Worm (Caenorhabditis elegans): Measurements from ENCODE around the gene F31E3.6.

DNA sequence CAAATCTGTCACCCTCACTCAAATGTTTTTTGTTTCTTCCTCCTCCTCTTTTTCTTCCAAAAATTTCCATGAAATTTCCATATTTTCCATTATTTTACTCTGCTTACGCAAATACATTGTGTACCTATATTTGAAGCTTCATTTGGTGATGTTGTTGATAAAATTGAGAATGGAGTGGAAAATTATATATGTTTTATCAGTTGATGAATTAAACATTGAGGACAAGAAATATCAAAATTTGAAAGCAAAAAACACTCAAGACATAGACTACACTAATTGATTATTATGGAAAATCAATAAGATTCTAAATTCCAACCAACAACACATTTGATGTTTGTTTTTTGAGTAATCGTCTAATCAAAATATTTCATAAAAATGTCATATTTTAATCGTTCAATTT is 7.3 kb downstream of the F31E3.6 start:
- TF ChIP-seq sea-2 (GFP tag; IDR thresholded peaks at IDR 0.05) (no peak), rpc-1 (optimal IDR thresholded peaks at IDR 0.05) (no peak), rpc-1 (tag; optimal IDR thresholded peaks at IDR 0.05) (no peak), B0261.1 (tag; optimal IDR thresholded peaks at IDR 0.05) (no peak), zim-3 (tag; optimal IDR thresholded peaks at IDR 0.05) (no peak), unc-62 (GFP tag; optimal IDR thresholded peaks at IDR 0.05) (no peak), F52B5.7 (tag; optimal IDR thresholded peaks at IDR 0.05) (no peak), lir-1 (GFP tag; conservative IDR thresholded peaks at IDR 0.05) (no peak), F57C9.4 (tag; optimal IDR thresholded peaks at IDR 0.05) (no peak), atf-7 (tag; optimal IDR thresholded peaks at IDR 0.05) (no peak), ama-1 (optimal IDR thresholded peaks at IDR 0.05) (no peak), ama-1 (GFP tag; optimal IDR thresholded peaks at IDR 0.05) (no peak), rec-8 (tag; optimal IDR thresholded peaks at IDR 0.05) (no peak), snpc-1.3 (tag; optimal IDR thresholded peaks at IDR 0.05; ENCODE audit: insufficient read depth) (no peak), F33H1.4 (GFP tag; IDR thresholded peaks at IDR 0.05) (no peak)

All from whole organism, young adult.